Worm (Caenorhabditis elegans) whole organism, L2 larva: Measurements from ENCODE around the gene E04D5.5.

ENCODE experiments used
- C34F6.9 ChIP-seq: fragments of 150-350 bp; optimal IDR thresholded peaks from 2 replicates; lab custom pipeline; 2014; ENCODE audit warnings: missing biosample characterization, missing genetic modification characterization
- Y55F3AM.14 ChIP-seq: fragments of 200-800 bp; sonication (Bioruptor generic); optimal IDR thresholded peaks from 2 replicates; lab custom pipeline; 2018; ENCODE audit warnings: mild to moderate bottlenecking, missing genetic modification characterization, missing compliant biosample characterization
- ZK546.5 ChIP-seq: sonication (generic microtip); optimal IDR thresholded peaks from 2 replicates; lab custom pipeline; 2017; ENCODE audit warnings: missing biosample characterization, missing genetic modification characterization
- blmp-1 ChIP-seq: sonication (generic microtip); optimal IDR thresholded peaks from 2 replicates; lab custom pipeline; 2017; ENCODE audit warnings: missing genetic modification characterization, mild to moderate bottlenecking, missing compliant biosample characterization, antibody characterized with exemption, moderate library complexity; ENCODE audit not compliant: insufficient read depth
- crh-2 ChIP-seq: sonication (generic microtip); optimal IDR thresholded peaks from 2 replicates; lab custom pipeline; 2017; ENCODE audit warnings: missing biosample characterization, missing genetic modification characterization
- egl-27 ChIP-seq: sonication (generic microtip); optimal IDR thresholded peaks from 3 replicates; lab custom pipeline; 2017; ENCODE audit warnings: missing biosample characterization, missing genetic modification reagents, missing genetic modification characterization
- elt-1 ChIP-seq: fragments of 150-350 bp; optimal IDR thresholded peaks from 2 replicates; lab custom pipeline; 2014; ENCODE audit warnings: missing biosample characterization, missing genetic modification characterization
- fos-1 ChIP-seq: fragments of 150-350 bp; optimal IDR thresholded peaks from 2 replicates; lab custom pipeline; 2014; ENCODE audit warnings: missing biosample characterization, missing genetic modification characterization
- gmeb-1 ChIP-seq: fragments of 150-350 bp; optimal IDR thresholded peaks from 2 replicates; lab custom pipeline; 2014; ENCODE audit warnings: missing biosample characterization, missing genetic modification characterization
- lin-11 ChIP-seq: fragments of 150-350 bp; sonication (generic microtip); optimal IDR thresholded peaks from 2 replicates; lab custom pipeline; 2014; ENCODE audit warnings: missing biosample characterization, missing genetic modification characterization, inconsistent platforms, mixed read lengths
- lin-39 ChIP-seq: fragments of 150-350 bp; optimal IDR thresholded peaks from 2 replicates; lab custom pipeline; 2014; ENCODE audit warnings: missing biosample characterization, missing genetic modification reagents, missing genetic modification characterization
- lsy-2 ChIP-seq, 2 experiments: fragments of 150-350 bp in 1 of 2; sonication (generic microtip) in 1 of 2; optimal IDR thresholded peaks; 2 replicates each; lab custom pipeline; 2014 to 2017; ENCODE audit warnings: missing biosample characterization in 2 of 2, missing genetic modification characterization in 2 of 2
- mab-5 ChIP-seq: fragments of 150-350 bp; optimal IDR thresholded peaks from 2 replicates; lab custom pipeline; 2014; ENCODE audit warnings: missing biosample characterization, missing genetic modification characterization
- mbf-1 ChIP-seq: sonication (generic microtip); optimal IDR thresholded peaks from 2 replicates; lab custom pipeline; 2017; ENCODE audit warnings: missing biosample characterization, missing genetic modification characterization
- nhr-10 ChIP-seq: sonication (generic microtip); optimal IDR thresholded peaks from 2 replicates; lab custom pipeline; 2017; ENCODE audit warnings: missing biosample characterization, missing genetic modification characterization
- nhr-11 ChIP-seq: fragments of 150-350 bp; optimal IDR thresholded peaks from 2 replicates; lab custom pipeline; 2014; ENCODE audit warnings: missing biosample characterization, missing genetic modification characterization
- nhr-12 ChIP-seq: fragments of 150-350 bp; optimal IDR thresholded peaks from 2 replicates; lab custom pipeline; 2014; ENCODE audit warnings: missing biosample characterization, missing genetic modification characterization
- nhr-129 ChIP-seq: fragments of 150-350 bp; optimal IDR thresholded peaks from 2 replicates; lab custom pipeline; 2014; ENCODE audit warnings: missing biosample characterization, missing genetic modification characterization
- nhr-21 ChIP-seq: fragments of 150-350 bp; optimal IDR thresholded peaks from 2 replicates; lab custom pipeline; 2014; ENCODE audit warnings: missing biosample characterization, missing genetic modification characterization
- nhr-25 ChIP-seq: fragments of 150-350 bp; sonication (generic microtip); optimal IDR thresholded peaks from 3 replicates; lab custom pipeline; 2014; ENCODE audit warnings: missing biosample characterization, missing genetic modification characterization
- nhr-6 ChIP-seq: fragments of 150-350 bp; optimal IDR thresholded peaks from 2 replicates; lab custom pipeline; 2014; ENCODE audit warnings: missing biosample characterization, missing genetic modification characterization
- sem-4 ChIP-seq: fragments of 150-350 bp; optimal IDR thresholded peaks from 2 replicates; lab custom pipeline; 2014; ENCODE audit warnings: missing biosample characterization, missing genetic modification reagents, missing genetic modification characterization
- skn-1 ChIP-seq: sonication (generic microtip); optimal IDR thresholded peaks from 2 replicates; lab custom pipeline; 2017; ENCODE audit warnings: missing biosample characterization, missing genetic modification characterization
- sma-3 ChIP-seq: sonication (generic microtip); optimal IDR thresholded peaks from 2 replicates; lab custom pipeline; 2016; ENCODE audit warnings: missing genetic modification reagents, missing genetic modification characterization, missing compliant biosample characterization
- sma-9 ChIP-seq, 2 experiments: fragments of 150-350 bp in 1 of 2; sonication (generic microtip) in 1 of 2; optimal IDR thresholded peaks; 2 replicates each; lab custom pipeline; 2014 to 2016; ENCODE audit warnings: missing genetic modification characterization in 2 of 2, mild to moderate bottlenecking in 1 of 2, missing biosample characterization in 1 of 2, missing compliant biosample characterization in 1 of 2, missing genetic modification reagents in 1 of 2, moderate library complexity in 1 of 2
- unc-39 ChIP-seq: fragments of 150-350 bp; optimal IDR thresholded peaks from 2 replicates; lab custom pipeline; 2014; ENCODE audit warnings: missing biosample characterization, missing genetic modification characterization
- unc-55 ChIP-seq: fragments of 150-350 bp; sonication (generic microtip); optimal IDR thresholded peaks from 3 replicates; lab custom pipeline; 2014; ENCODE audit warnings: missing biosample characterization, missing genetic modification reagents, missing genetic modification characterization
- unc-62 ChIP-seq: fragments of 150-350 bp; optimal IDR thresholded peaks from 2 replicates; lab custom pipeline; 2014; ENCODE audit warnings: missing biosample characterization, missing genetic modification reagents, missing genetic modification characterization
- zag-1 ChIP-seq: fragments of 150-350 bp; optimal IDR thresholded peaks from 2 replicates; lab custom pipeline; 2014; ENCODE audit warnings: missing biosample characterization, missing genetic modification characterization
- ztf-11 ChIP-seq: sonication (generic microtip); optimal IDR thresholded peaks from 2 replicates; lab custom pipeline; 2017; ENCODE audit warnings: missing biosample characterization, missing genetic modification characterization

The E04D5.5 gene

ce11 chrII:10410989-10411388 lies at the start of gene E04D5.5:
TSS of gene E04D5.5 (plus strand) at chrII:10411289.
- TF ChIP-seq nhr-11 (no peak), gmeb-1 (tag; lab: Kevin White, UChicago) (no peak), mab-5 (tag; lab: Kevin White, UChicago) (no peak), fos-1 (tag; lab: Kevin White, UChicago) (no peak), sma-9 (GFP tag; optimal IDR thresholded peaks at IDR 0.05; lab: Kevin White, UChicago) (no peak), sma-9 (tag; optimal IDR thresholded peaks at IDR 0.05; lab: Kevin White, UChicago) (no peak), nhr-6 (no peak), unc-62 (no peak)

ce11 chrII:10367202-10367601 lies 43.9 kb upstream of the E04D5.5 start, which contains the start of gene ceh-57:
TSS of gene ceh-57 (minus strand) at chrII:10367296.
- no peak for TF ChIP-seq lin-11
- TF ChIP-seq nhr-21 (tag; lab: Kevin White, UChicago), result no peak
- no peak for TF ChIP-seq lin-39
- TF ChIP-seq ztf-11 (tag; lab: Kevin White, UChicago), result no peak
- no peak for TF ChIP-seq unc-55
- no peak for TF ChIP-seq skn-1 (tag; lab: Kevin White, UChicago)
- TF ChIP-seq sma-3 (GFP tag; lab: Kevin White, UChicago), result no peak
- no peak for TF ChIP-seq blmp-1 (tag; lab: Kevin White, UChicago)
- TF ChIP-seq elt-1, result no peak
- TF ChIP-seq crh-2 (tag; lab: Kevin White, UChicago), result no peak
- TF ChIP-seq unc-39 (tag; lab: Kevin White, UChicago), result no peak
- no peak for TF ChIP-seq nhr-12 (tag; lab: Kevin White, UChicago)
- no peak for TF ChIP-seq nhr-11
- TF ChIP-seq nhr-10 (tag; lab: Kevin White, UChicago), result no peak
- no peak for TF ChIP-seq sem-4
- no peak for TF ChIP-seq ZK546.5 (tag; lab: Kevin White, UChicago)
- TF ChIP-seq gmeb-1 (tag; lab: Kevin White, UChicago), result no peak

ce11 chrII:10369547-10370028 lies 41.5 kb upstream of the E04D5.5 start, which contains the start of gene ceh-58:
TSS of gene ceh-58 (minus strand) at chrII:10369597.
- TF ChIP-seq fos-1 (tag; lab: Kevin White, UChicago) (no peak), lsy-2 (tag; optimal IDR thresholded peaks at IDR 0.05; lab: Kevin White, UChicago) (peak in 1 of 2 experiments; percentile 0)

ce11 chrII:10370826-10371225 lies 40.3 kb upstream of the E04D5.5 start:
- TF ChIP-seq sem-4, result peak; percentile 11
- TF ChIP-seq zag-1 (tag; lab: Kevin White, UChicago), result no peak
- TF ChIP-seq lsy-2 (tag; optimal IDR thresholded peaks at IDR 0.05; lab: Kevin White, UChicago), result peak in 1 of 2 experiments; percentile 31
- no peak for TF ChIP-seq sma-9 (GFP tag; optimal IDR thresholded peaks at IDR 0.05; lab: Kevin White, UChicago)
- TF ChIP-seq sma-9 (tag; optimal IDR thresholded peaks at IDR 0.05; lab: Kevin White, UChicago), result no peak
- TF ChIP-seq Y55F3AM.14, result no peak
- peak; percentile 18 for TF ChIP-seq nhr-129 (tag; lab: Kevin White, UChicago)
- TF ChIP-seq C34F6.9 (tag; lab: Kevin White, UChicago), result peak; percentile 41
- TF ChIP-seq unc-55, result peak; percentile 43

- peak; percentile 11 for TF ChIP-seq skn-1 (tag; lab: Kevin White, UChicago)
- TF ChIP-seq egl-27 (tag; lab: Kevin White, UChicago), result no peak
- no peak for TF ChIP-seq ztf-11 (tag; lab: Kevin White, UChicago)
- TF ChIP-seq mbf-1 (tag; lab: Kevin White, UChicago), result no peak
- peak; percentile 14 for TF ChIP-seq fos-1 (tag; lab: Kevin White, UChicago)
- TF ChIP-seq, all 48 proteins: peak for 2
Observed at ce11 chrII:10373016-10373415, 38.1 kb upstream of the E04D5.5 start.

- no peak for TF ChIP-seq Y55F3AM.14
- TF ChIP-seq nhr-21 (tag; lab: Kevin White, UChicago), result no peak
- peak; percentile 58 for TF ChIP-seq sem-4
- TF ChIP-seq C34F6.9 (tag; lab: Kevin White, UChicago), result peak; percentile 32
- peak in 1 of 2 experiments; percentile 5 for TF ChIP-seq lsy-2 (tag; optimal IDR thresholded peaks at IDR 0.05; lab: Kevin White, UChicago)
- TF ChIP-seq unc-39 (tag; lab: Kevin White, UChicago), result no peak
- TF ChIP-seq mab-5 (tag; lab: Kevin White, UChicago), result no peak
- no peak for TF ChIP-seq nhr-129 (tag; lab: Kevin White, UChicago)
- TF ChIP-seq unc-55, result no peak
- TF ChIP-seq nhr-25 (tag; lab: Kevin White, UChicago), result peak; percentile 60
- TF ChIP-seq, all 48 proteins: peak for 4
Observed at ce11 chrII:10373536-10374169, 37.4 kb upstream of the E04D5.5 start.
